Worm (Caenorhabditis elegans) whole organism, midembryonic: ENCODE data around the gene scl-8.
A peak's percentile ranks its signal among the peaks of the same experiment; 100 is the strongest.

Experiments
- cog-1 ChIP-seq: sonication (generic microtip); optimal IDR thresholded peaks from 2 replicates; lab custom pipeline; 2016; ENCODE audit warnings: missing genetic modification characterization, missing compliant biosample characterization
- med-1 ChIP-seq: sonication (generic microtip); optimal IDR thresholded peaks from 2 replicates; lab custom pipeline; 2017; ENCODE audit warnings: missing genetic modification characterization, mild to moderate bottlenecking, missing compliant biosample characterization, antibody characterized with exemption, missing genetic modification reagents; ENCODE audit not compliant: insufficient read depth
- ref-1 ChIP-seq: fragments of 200-800 bp; sonication (Bioruptor generic); conservative IDR thresholded peaks from 2 replicates; pipeline ENCODE4 v1.3.6; 2022; ENCODE audit warnings: missing genetic modification reagents, missing genetic modification characterization, missing compliant biosample characterization
- ztf-23 ChIP-seq: fragments of 200-800 bp; sonication (Bioruptor generic); IDR thresholded peaks from 2 replicates; pipeline ENCODE4 v1.3.6; 2022; ENCODE audit warnings: missing genetic modification reagents, missing genetic modification characterization, missing compliant biosample characterization
- ztf-29 ChIP-seq: fragments of 200-800 bp; sonication (Bioruptor generic); IDR thresholded peaks from 2 replicates; pipeline ENCODE4 v1.3.6; 2022; ENCODE audit warnings: missing genetic modification reagents, missing genetic modification characterization, missing compliant biosample characterization

DNA sequence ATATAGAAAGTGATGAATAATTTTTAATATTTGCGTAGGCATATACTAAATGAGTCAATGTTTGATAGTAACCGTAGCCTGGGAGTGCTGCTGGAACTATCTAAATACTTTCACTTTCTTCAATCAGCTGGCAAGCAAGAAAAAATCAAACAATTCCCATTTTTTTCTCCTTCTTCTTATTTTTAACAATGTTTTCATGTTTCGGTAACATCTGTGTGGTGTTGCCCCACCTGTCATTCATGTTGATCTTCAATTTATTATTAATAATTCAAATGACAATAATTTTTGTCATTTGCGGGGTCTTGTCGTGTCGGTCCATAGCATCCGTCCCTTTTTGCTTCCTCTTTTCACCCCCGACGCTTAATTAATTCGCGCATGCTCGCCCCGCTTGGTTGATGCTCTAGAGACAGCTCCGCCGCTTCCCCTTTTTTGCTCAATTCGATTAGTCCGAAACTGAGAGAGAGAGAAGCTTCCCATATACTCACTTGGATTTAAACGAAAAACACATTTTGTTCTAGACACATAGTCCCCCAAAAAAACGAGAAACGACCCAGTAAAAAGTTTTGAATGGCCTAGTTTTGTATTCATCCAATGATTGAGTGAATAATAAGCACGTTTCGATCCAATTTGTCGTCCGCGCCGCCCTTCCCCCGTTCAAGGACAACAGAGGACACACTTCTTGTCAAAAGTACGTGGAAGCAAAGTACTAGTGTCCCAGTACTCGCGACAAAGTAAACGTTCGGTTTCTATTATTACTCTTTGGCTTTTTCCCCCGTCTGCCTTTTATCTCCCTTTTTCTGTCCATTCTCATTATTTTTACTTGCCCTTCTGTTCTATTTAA, 43.5 kb upstream of the scl-8 start:
- TF ChIP-seq cog-1 (tag; lab: Kevin White, UChicago) (peak; percentile 6), ztf-23 (GFP tag; lab: Robert Waterston, UW) (no peak), ztf-29 (GFP tag; lab: Robert Waterston, UW) (no peak), ref-1 (GFP tag; lab: Robert Waterston, UW) (no peak), med-1 (GFP tag; lab: Kevin White, UChicago) (no peak)
